Worm (Caenorhabditis elegans) whole organism, L2 larva: ENCODE data around the gene bed-1.

Experiments used
- C34F6.9 ChIP-seq: fragments of 150-350 bp; optimal IDR thresholded peaks from 2 replicates; lab custom pipeline; 2014; ENCODE audit warnings: missing biosample characterization, missing genetic modification characterization
- F13H6.1 ChIP-seq: sonication (generic microtip); optimal IDR thresholded peaks from 2 replicates; lab custom pipeline; 2016; ENCODE audit warnings: missing genetic modification characterization, missing compliant biosample characterization
- R02D3.7 ChIP-seq: fragments of 150-350 bp; optimal IDR thresholded peaks from 2 replicates; lab custom pipeline; 2014; ENCODE audit warnings: missing biosample characterization, missing genetic modification characterization
- Y55F3AM.14 ChIP-seq: fragments of 200-800 bp; sonication (Bioruptor generic); optimal IDR thresholded peaks from 2 replicates; lab custom pipeline; 2018; ENCODE audit warnings: mild to moderate bottlenecking, missing genetic modification characterization, missing compliant biosample characterization
- ZK546.5 ChIP-seq: sonication (generic microtip); optimal IDR thresholded peaks from 2 replicates; lab custom pipeline; 2017; ENCODE audit warnings: missing biosample characterization, missing genetic modification characterization
- alr-1 ChIP-seq: fragments of 150-350 bp; optimal IDR thresholded peaks from 2 replicates; lab custom pipeline; 2014; ENCODE audit warnings: missing biosample characterization, missing genetic modification characterization
- aly-2 ChIP-seq: fragments of 150-350 bp; optimal IDR thresholded peaks from 2 replicates; lab custom pipeline; 2014; ENCODE audit warnings: missing biosample characterization, missing genetic modification characterization
- ama-1 ChIP-seq: fragments of 150-350 bp; optimal IDR thresholded peaks from 2 replicates; lab custom pipeline; 2018; ENCODE audit warnings: inconsistent platforms
- blmp-1 ChIP-seq: sonication (generic microtip); optimal IDR thresholded peaks from 2 replicates; lab custom pipeline; 2017; ENCODE audit warnings: missing genetic modification characterization, mild to moderate bottlenecking, missing compliant biosample characterization, antibody characterized with exemption, moderate library complexity; ENCODE audit not compliant: insufficient read depth
- ceh-16 ChIP-seq: fragments of 150-350 bp; optimal IDR thresholded peaks from 2 replicates; lab custom pipeline; 2014; ENCODE audit warnings: missing biosample characterization, missing genetic modification characterization
- ceh-82 ChIP-seq: fragments of 150-350 bp; optimal IDR thresholded peaks from 2 replicates; lab custom pipeline; 2014; ENCODE audit warnings: missing biosample characterization, missing genetic modification characterization
- crh-2 ChIP-seq: sonication (generic microtip); optimal IDR thresholded peaks from 2 replicates; lab custom pipeline; 2017; ENCODE audit warnings: missing biosample characterization, missing genetic modification characterization
- dmd-4 ChIP-seq: sonication (generic microtip); optimal IDR thresholded peaks from 2 replicates; lab custom pipeline; 2017; ENCODE audit warnings: missing biosample characterization, missing genetic modification characterization
- egl-27 ChIP-seq: sonication (generic microtip); optimal IDR thresholded peaks from 3 replicates; lab custom pipeline; 2017; ENCODE audit warnings: missing biosample characterization, missing genetic modification reagents, missing genetic modification characterization
- elt-1 ChIP-seq: fragments of 150-350 bp; optimal IDR thresholded peaks from 2 replicates; lab custom pipeline; 2014; ENCODE audit warnings: missing biosample characterization, missing genetic modification characterization
- elt-3 ChIP-seq: sonication (generic microtip); optimal IDR thresholded peaks from 2 replicates; lab custom pipeline; 2017; ENCODE audit warnings: missing biosample characterization, missing genetic modification characterization
- fos-1 ChIP-seq: fragments of 150-350 bp; optimal IDR thresholded peaks from 2 replicates; lab custom pipeline; 2014; ENCODE audit warnings: missing biosample characterization, missing genetic modification characterization
- gmeb-1 ChIP-seq: fragments of 150-350 bp; optimal IDR thresholded peaks from 2 replicates; lab custom pipeline; 2014; ENCODE audit warnings: missing biosample characterization, missing genetic modification characterization
- lin-11 ChIP-seq: fragments of 150-350 bp; sonication (generic microtip); optimal IDR thresholded peaks from 2 replicates; lab custom pipeline; 2014; ENCODE audit warnings: missing biosample characterization, missing genetic modification characterization, inconsistent platforms, mixed read lengths
- lin-13 ChIP-seq: fragments of 150-350 bp; optimal IDR thresholded peaks from 2 replicates; lab custom pipeline; 2014; ENCODE audit warnings: missing biosample characterization, missing genetic modification reagents, missing genetic modification characterization
- lin-39 ChIP-seq: fragments of 150-350 bp; optimal IDR thresholded peaks from 2 replicates; lab custom pipeline; 2014; ENCODE audit warnings: missing biosample characterization, missing genetic modification reagents, missing genetic modification characterization
- lsy-2 ChIP-seq, 2 experiments: fragments of 150-350 bp in 1 of 2; sonication (generic microtip) in 1 of 2; optimal IDR thresholded peaks; 2 replicates each; lab custom pipeline; 2014 to 2017; ENCODE audit warnings: missing biosample characterization in 2 of 2, missing genetic modification characterization in 2 of 2
- mab-5 ChIP-seq: fragments of 150-350 bp; optimal IDR thresholded peaks from 2 replicates; lab custom pipeline; 2014; ENCODE audit warnings: missing biosample characterization, missing genetic modification characterization
- mbf-1 ChIP-seq: sonication (generic microtip); optimal IDR thresholded peaks from 2 replicates; lab custom pipeline; 2017; ENCODE audit warnings: missing biosample characterization, missing genetic modification characterization
- mdl-1 ChIP-seq, 2 experiments: fragments of 150-350 bp in 1 of 2; sonication (generic microtip) in 1 of 2; optimal IDR thresholded peaks; 2 replicates each; lab custom pipeline; 2017; ENCODE audit warnings: missing biosample characterization in 2 of 2, missing genetic modification characterization in 2 of 2
- nhr-10 ChIP-seq: sonication (generic microtip); optimal IDR thresholded peaks from 2 replicates; lab custom pipeline; 2017; ENCODE audit warnings: missing biosample characterization, missing genetic modification characterization
- nhr-11 ChIP-seq: fragments of 150-350 bp; optimal IDR thresholded peaks from 2 replicates; lab custom pipeline; 2014; ENCODE audit warnings: missing biosample characterization, missing genetic modification characterization
- nhr-129 ChIP-seq: fragments of 150-350 bp; optimal IDR thresholded peaks from 2 replicates; lab custom pipeline; 2014; ENCODE audit warnings: missing biosample characterization, missing genetic modification characterization
- nhr-21 ChIP-seq: fragments of 150-350 bp; optimal IDR thresholded peaks from 2 replicates; lab custom pipeline; 2014; ENCODE audit warnings: missing biosample characterization, missing genetic modification characterization
- nhr-23 ChIP-seq: fragments of 150-350 bp; optimal IDR thresholded peaks from 2 replicates; lab custom pipeline; 2014; ENCODE audit warnings: missing biosample characterization, missing genetic modification reagents, missing genetic modification characterization
- nhr-237 ChIP-seq: fragments of 150-350 bp; optimal IDR thresholded peaks from 2 replicates; lab custom pipeline; 2014; ENCODE audit warnings: missing biosample characterization, missing genetic modification characterization
- nhr-25 ChIP-seq: fragments of 150-350 bp; sonication (generic microtip); optimal IDR thresholded peaks from 3 replicates; lab custom pipeline; 2014; ENCODE audit warnings: missing biosample characterization, missing genetic modification characterization
- nhr-6 ChIP-seq: fragments of 150-350 bp; optimal IDR thresholded peaks from 2 replicates; lab custom pipeline; 2014; ENCODE audit warnings: missing biosample characterization, missing genetic modification characterization
- nhr-77 ChIP-seq: fragments of 150-350 bp; optimal IDR thresholded peaks from 2 replicates; lab custom pipeline; 2014; ENCODE audit warnings: missing biosample characterization, missing genetic modification characterization
- sem-4 ChIP-seq: fragments of 150-350 bp; optimal IDR thresholded peaks from 2 replicates; lab custom pipeline; 2014; ENCODE audit warnings: missing biosample characterization, missing genetic modification reagents, missing genetic modification characterization
- skn-1 ChIP-seq: sonication (generic microtip); optimal IDR thresholded peaks from 2 replicates; lab custom pipeline; 2017; ENCODE audit warnings: missing biosample characterization, missing genetic modification characterization
- sma-3 ChIP-seq: sonication (generic microtip); optimal IDR thresholded peaks from 2 replicates; lab custom pipeline; 2016; ENCODE audit warnings: missing genetic modification reagents, missing genetic modification characterization, missing compliant biosample characterization
- sma-9 ChIP-seq, 2 experiments: fragments of 150-350 bp in 1 of 2; sonication (generic microtip) in 1 of 2; optimal IDR thresholded peaks; 2 replicates each; lab custom pipeline; 2014 to 2016; ENCODE audit warnings: missing genetic modification characterization in 2 of 2, mild to moderate bottlenecking in 1 of 2, missing biosample characterization in 1 of 2, missing compliant biosample characterization in 1 of 2, missing genetic modification reagents in 1 of 2, moderate library complexity in 1 of 2
- snpc-4 ChIP-seq: fragments of 150-350 bp; optimal IDR thresholded peaks from 2 replicates; lab custom pipeline; 2014; ENCODE audit warnings: missing biosample characterization, missing genetic modification characterization
- unc-39 ChIP-seq: fragments of 150-350 bp; optimal IDR thresholded peaks from 2 replicates; lab custom pipeline; 2014; ENCODE audit warnings: missing biosample characterization, missing genetic modification characterization
- unc-55 ChIP-seq: fragments of 150-350 bp; sonication (generic microtip); optimal IDR thresholded peaks from 3 replicates; lab custom pipeline; 2014; ENCODE audit warnings: missing biosample characterization, missing genetic modification reagents, missing genetic modification characterization
- unc-62 ChIP-seq: fragments of 150-350 bp; optimal IDR thresholded peaks from 2 replicates; lab custom pipeline; 2014; ENCODE audit warnings: missing biosample characterization, missing genetic modification reagents, missing genetic modification characterization
- zag-1 ChIP-seq: fragments of 150-350 bp; optimal IDR thresholded peaks from 2 replicates; lab custom pipeline; 2014; ENCODE audit warnings: missing biosample characterization, missing genetic modification characterization
- ztf-1 ChIP-seq: fragments of 200-800 bp; sonication (Bioruptor generic); conservative IDR thresholded peaks from 2 replicates; pipeline ENCODE4 v1.3.6; 2022; ENCODE audit warnings: missing genetic modification characterization, missing compliant biosample characterization
- ztf-11 ChIP-seq: sonication (generic microtip); optimal IDR thresholded peaks from 2 replicates; lab custom pipeline; 2017; ENCODE audit warnings: missing biosample characterization, missing genetic modification characterization
- ztf-4 ChIP-seq: fragments of 150-350 bp; optimal IDR thresholded peaks from 2 replicates; lab custom pipeline; 2014; ENCODE audit warnings: missing biosample characterization, missing genetic modification characterization

bed-1 gene

DNA sequence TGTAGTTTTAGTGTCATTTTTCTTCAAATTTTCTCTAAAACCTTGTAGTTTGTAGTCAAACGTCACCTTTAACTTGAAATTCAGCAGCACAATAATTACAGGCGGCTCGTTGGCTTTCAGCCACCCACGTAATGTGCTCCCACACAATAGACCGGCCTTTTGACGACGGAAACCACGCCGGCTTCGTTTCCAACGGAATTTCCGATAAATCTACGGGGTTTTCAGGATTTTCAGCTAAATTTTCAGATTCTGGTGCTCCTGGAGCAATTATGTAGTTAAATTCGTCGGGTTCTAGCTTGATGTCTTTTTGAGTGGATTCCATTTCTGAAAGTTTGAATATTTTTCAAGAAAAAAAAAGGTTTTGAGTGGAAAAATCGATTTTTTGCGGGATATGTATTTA, at the start of gene bed-1:
bed-1 (minus strand) TSS at position 337 of the 400 bp plus-strand sequence.
- TF ChIP-seq nhr-6, result no peak
- TF ChIP-seq F13H6.1 (tag; lab: Kevin White, UChicago), result no peak
- no peak for TF ChIP-seq nhr-21 (tag; lab: Kevin White, UChicago)
- TF ChIP-seq ceh-82 (tag; lab: Kevin White, UChicago), result no peak
- TF ChIP-seq nhr-25 (tag; lab: Kevin White, UChicago), result no peak
- TF ChIP-seq egl-27 (tag; lab: Kevin White, UChicago), result no peak
- no peak for TF ChIP-seq C34F6.9 (tag; lab: Kevin White, UChicago)
- TF ChIP-seq ZK546.5, result no peak
- TF ChIP-seq nhr-10 (tag; lab: Kevin White, UChicago), result no peak
- TF ChIP-seq blmp-1 (tag; lab: Kevin White, UChicago), result no peak
- no peak for TF ChIP-seq mab-5 (tag; lab: Kevin White, UChicago)
- no peak for TF ChIP-seq dmd-4 (tag; lab: Kevin White, UChicago)
- TF ChIP-seq R02D3.7 (tag; lab: Kevin White, UChicago), result no peak

DNA sequence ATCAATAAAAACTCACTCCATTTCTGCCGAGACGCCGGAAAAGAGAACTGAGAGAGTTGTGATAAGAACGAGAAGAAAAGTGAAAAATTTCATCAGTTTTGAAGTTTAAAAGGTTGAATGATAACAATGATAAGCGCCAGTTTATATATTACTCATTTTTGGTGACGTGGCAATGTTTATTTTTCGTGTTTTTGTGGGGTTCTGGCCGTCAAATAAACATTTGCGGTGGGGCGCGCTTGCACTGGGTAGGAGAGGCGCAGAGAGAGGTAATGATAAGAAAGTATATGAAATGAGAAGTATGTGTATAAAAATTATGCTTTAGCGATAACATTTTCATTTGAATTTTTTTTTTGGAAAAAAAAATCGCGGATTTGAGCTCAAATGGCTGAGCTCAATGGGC, 33.9 kb upstream of the bed-1 start, which contains the start of gene Y39B6A.5:
Y39B6A.5 (minus strand) TSS at position 214 of the 400 bp plus-strand sequence.
- TF ChIP-seq ztf-1 (GFP tag; lab: Robert Waterston, UW), result no peak
- TF ChIP-seq gmeb-1 (tag; lab: Kevin White, UChicago), result peak; percentile 77
- TF ChIP-seq ztf-4, result no peak
- no peak for TF ChIP-seq nhr-237
- TF ChIP-seq sma-3 (GFP tag; lab: Kevin White, UChicago), result peak; percentile 72
- no peak for TF ChIP-seq unc-62 (GFP tag; lab: Kevin White, UChicago)
- TF ChIP-seq lsy-2 (tag; optimal IDR thresholded peaks at IDR 0.05; lab: Kevin White, UChicago), result peak in 1 of 2 experiments; percentile 42
- TF ChIP-seq aly-2 (tag; lab: Kevin White, UChicago), result no peak
- TF ChIP-seq nhr-25 (tag; lab: Kevin White, UChicago), result no peak
- TF ChIP-seq lin-11 (tag; lab: Kevin White, UChicago), result no peak
- no peak for TF ChIP-seq mab-5 (tag; lab: Kevin White, UChicago)
- TF ChIP-seq blmp-1 (tag; lab: Kevin White, UChicago), result no peak
- TF ChIP-seq skn-1 (tag; lab: Kevin White, UChicago), result no peak
- peak; percentile 98 for TF ChIP-seq fos-1 (tag; lab: Kevin White, UChicago)
- no peak for TF ChIP-seq alr-1 (tag; lab: Kevin White, UChicago)
- TF ChIP-seq R02D3.7 (tag; lab: Kevin White, UChicago), result no peak
- no peak for TF ChIP-seq nhr-21 (tag; lab: Kevin White, UChicago)
- TF ChIP-seq ama-1 (lab: Kevin White, UChicago), result no peak
- no peak for TF ChIP-seq elt-1 (tag; lab: Kevin White, UChicago)
- no peak for TF ChIP-seq nhr-10 (tag; lab: Kevin White, UChicago)
- TF ChIP-seq nhr-6, result no peak
- TF ChIP-seq nhr-11 (tag; lab: Kevin White, UChicago), result no peak
- TF ChIP-seq ZK546.5, result no peak
- no peak for TF ChIP-seq lin-39
- TF ChIP-seq snpc-4 (tag; lab: Kevin White, UChicago), result no peak
- peak; percentile 99 for TF ChIP-seq crh-2 (tag; lab: Kevin White, UChicago)
- TF ChIP-seq mdl-1 (tag; optimal IDR thresholded peaks at IDR 0.05; lab: Kevin White, UChicago), result peak in 1 of 2 experiments; percentile 13
- TF ChIP-seq unc-55, result peak; percentile 12
- no peak for TF ChIP-seq unc-39 (tag; lab: Kevin White, UChicago)
- TF ChIP-seq F13H6.1 (tag; lab: Kevin White, UChicago), result peak; percentile 74
- no peak for TF ChIP-seq Y55F3AM.14
- no peak for TF ChIP-seq elt-3 (tag; lab: Kevin White, UChicago)
- no peak for TF ChIP-seq ceh-16 (tag; lab: Kevin White, UChicago)
- no peak for TF ChIP-seq mbf-1 (tag; lab: Kevin White, UChicago)
- no peak for TF ChIP-seq C34F6.9 (tag; lab: Kevin White, UChicago)
- TF ChIP-seq ztf-11 (tag; lab: Kevin White, UChicago), result no peak
- no peak for TF ChIP-seq nhr-77 (tag; lab: Kevin White, UChicago)
- no peak for TF ChIP-seq sem-4 (tag; lab: Kevin White, UChicago)
- TF ChIP-seq zag-1 (tag; lab: Kevin White, UChicago), result no peak
- no peak for TF ChIP-seq nhr-23 (tag; lab: Kevin White, UChicago)
- no peak for TF ChIP-seq ceh-82 (tag; lab: Kevin White, UChicago)
- peak; percentile 58 for TF ChIP-seq nhr-129 (tag; lab: Kevin White, UChicago)
- no peak for TF ChIP-seq sma-9 (GFP tag; optimal IDR thresholded peaks at IDR 0.05; lab: Kevin White, UChicago)
- TF ChIP-seq sma-9 (tag; optimal IDR thresholded peaks at IDR 0.05; lab: Kevin White, UChicago), result no peak
- TF ChIP-seq lin-13 (GFP tag; lab: Kevin White, UChicago), result peak; percentile 16
